Worm (Caenorhabditis elegans) whole organism, L1 larva: ENCODE data around the gene Y67D8B.1.

Experiments
- C04F5.9 ChIP-seq: sonication (generic microtip); optimal IDR thresholded peaks from 2 replicates; lab custom pipeline; 2016; ENCODE audit warnings: missing genetic modification characterization, missing compliant biosample characterization
- C16A3.4 ChIP-seq: fragments of 150-350 bp; optimal IDR thresholded peaks from 2 replicates; lab custom pipeline; 2014; ENCODE audit warnings: missing biosample characterization, missing genetic modification characterization
- aha-1 ChIP-seq: fragments of 150-350 bp; optimal IDR thresholded peaks from 2 replicates; lab custom pipeline; 2014; ENCODE audit warnings: missing biosample characterization, missing genetic modification characterization
- ama-1 ChIP-seq: fragments of 150-350 bp; optimal IDR thresholded peaks from 2 replicates; lab custom pipeline; 2014
- ceh-82 ChIP-seq, 3 experiments: fragments of 150-350 bp in 1 of 3; sonication (generic microtip) in 2 of 3; optimal IDR thresholded peaks; 2 replicates each; lab custom pipeline; 2014 to 2017; ENCODE audit warnings: missing biosample characterization in 3 of 3, missing genetic modification characterization in 3 of 3
- ceh-88 ChIP-seq: fragments of 200-800 bp; sonication (Bioruptor generic); IDR thresholded peaks from 2 replicates; pipeline ENCODE4 v1.3.6; 2022; ENCODE audit warnings: missing genetic modification characterization, missing compliant biosample characterization
- ceh-90 ChIP-seq: sonication (generic microtip); optimal IDR thresholded peaks from 2 replicates; lab custom pipeline; 2016; ENCODE audit warnings: missing genetic modification characterization, missing compliant biosample characterization
- ces-1 ChIP-seq: fragments of 150-350 bp; optimal IDR thresholded peaks from 2 replicates; lab custom pipeline; 2014; ENCODE audit warnings: missing biosample characterization, missing genetic modification reagents, missing genetic modification characterization
- dsc-1 ChIP-seq: sonication (generic microtip); optimal IDR thresholded peaks from 2 replicates; lab custom pipeline; 2016; ENCODE audit warnings: mild to moderate bottlenecking, missing genetic modification characterization, missing compliant biosample characterization
- efl-1 ChIP-seq, 4 experiments: fragments of 150-350 bp; optimal IDR thresholded peaks in 3 of 4; peaks in 1 of 4; 1 replicate in 1 of 4; 2 replicates in 3 of 4; lab custom pipeline; 2014; ENCODE audit warnings: missing biosample characterization in 2 of 4, missing genetic modification characterization in 2 of 4, missing genetic modification reagents in 2 of 4
- egl-13 ChIP-seq: sonication (generic microtip); optimal IDR thresholded peaks from 2 replicates; lab custom pipeline; 2016; ENCODE audit warnings: missing genotype, missing genetic modification reagents, missing genetic modification characterization, missing compliant biosample characterization
- fkh-10 ChIP-seq: sonication (generic microtip); optimal IDR thresholded peaks from 2 replicates; lab custom pipeline; 2017; ENCODE audit warnings: missing biosample characterization, missing genetic modification reagents, missing genetic modification characterization
- fkh-4 ChIP-seq: sonication (generic microtip); optimal IDR thresholded peaks from 2 replicates; lab custom pipeline; 2016; ENCODE audit warnings: missing compliant biosample characterization, missing genetic modification characterization, borderline replicate concordance
- fkh-8 ChIP-seq: sonication (generic microtip); optimal IDR thresholded peaks from 2 replicates; lab custom pipeline; 2016; ENCODE audit warnings: mild to moderate bottlenecking, missing genetic modification characterization, missing compliant biosample characterization
- hlh-17 ChIP-seq: fragments of 200-800 bp; sonication (Bioruptor generic); optimal IDR thresholded peaks from 2 replicates; lab custom pipeline; 2018; ENCODE audit warnings: missing genetic modification characterization, mild to moderate bottlenecking, missing compliant biosample characterization, moderate library complexity, borderline replicate concordance
- irx-1 ChIP-seq: sonication (generic microtip); optimal IDR thresholded peaks from 2 replicates; lab custom pipeline; 2016; ENCODE audit warnings: missing genetic modification characterization, missing compliant biosample characterization
- lin-14 ChIP-seq: fragments of 200-800 bp; sonication (Bioruptor generic); optimal IDR thresholded peaks from 2 replicates; lab custom pipeline; 2018; ENCODE audit warnings: mild to moderate bottlenecking, missing genetic modification characterization, moderate library complexity, missing compliant biosample characterization
- lir-3 ChIP-seq: sonication (generic microtip); optimal IDR thresholded peaks from 2 replicates; lab custom pipeline; 2016; ENCODE audit warnings: mild to moderate bottlenecking, missing genetic modification characterization, moderate library complexity, missing compliant biosample characterization; ENCODE audit not compliant: poor library complexity
- mdl-1 ChIP-seq, 2 experiments: fragments of 150-350 bp; optimal IDR thresholded peaks; 2 replicates each; lab custom pipeline; 2014 to 2017; ENCODE audit warnings: missing biosample characterization in 2 of 2, missing genetic modification characterization in 2 of 2, inconsistent platforms in 1 of 2
- nhr-19 ChIP-seq: fragments of 200-800 bp; sonication (Bioruptor generic); conservative IDR thresholded peaks from 2 replicates; pipeline ENCODE4 v1.3.6; 2022; ENCODE audit warnings: missing genetic modification characterization, missing compliant biosample characterization
- nhr-28 ChIP-seq: fragments of 150-350 bp; optimal IDR thresholded peaks from 2 replicates; lab custom pipeline; 2014; ENCODE audit warnings: missing biosample characterization, missing genetic modification characterization
- nhr-47 ChIP-seq: sonication (generic microtip); optimal IDR thresholded peaks from 2 replicates; lab custom pipeline; 2016; ENCODE audit warnings: mild to moderate bottlenecking, missing genetic modification characterization, moderate library complexity, missing compliant biosample characterization
- nhr-71 ChIP-seq: sonication (generic microtip); optimal IDR thresholded peaks from 2 replicates; lab custom pipeline; 2016; ENCODE audit warnings: mild to moderate bottlenecking, missing genetic modification characterization, moderate library complexity, missing compliant biosample characterization
- nhr-77 ChIP-seq: fragments of 150-350 bp; optimal IDR thresholded peaks from 2 replicates; lab custom pipeline; 2014; ENCODE audit warnings: missing biosample characterization, missing genetic modification characterization
- nhr-84 ChIP-seq: sonication (generic microtip); optimal IDR thresholded peaks from 2 replicates; lab custom pipeline; 2017; ENCODE audit warnings: missing biosample characterization, missing genetic modification characterization
- nhr-85 ChIP-seq: sonication (generic microtip); peaks from one replicate; lab custom pipeline; 2016; ENCODE audit warnings: missing genetic modification characterization, inconsistent platforms, missing compliant biosample characterization
- nhr-90 ChIP-seq: sonication (generic microtip); optimal IDR thresholded peaks from 2 replicates; lab custom pipeline; 2016; ENCODE audit warnings: mild to moderate bottlenecking, missing genetic modification characterization, missing compliant biosample characterization; ENCODE audit not compliant: poor library complexity
- pag-3 ChIP-seq: sonication (generic microtip); optimal IDR thresholded peaks from 2 replicates; lab custom pipeline; 2017; ENCODE audit warnings: missing genetic modification characterization, mild to moderate bottlenecking, missing compliant biosample characterization, antibody characterized with exemption, borderline replicate concordance; ENCODE audit not compliant: insufficient read depth
- pqm-1 ChIP-seq: sonication (generic microtip); optimal IDR thresholded peaks from 3 replicates; lab custom pipeline; 2017; ENCODE audit warnings: missing biosample characterization, missing genetic modification characterization
- rnt-1 ChIP-seq: sonication (generic microtip); optimal IDR thresholded peaks from 2 replicates; lab custom pipeline; 2016; ENCODE audit warnings: mild to moderate bottlenecking, missing genetic modification characterization, moderate library complexity, missing compliant biosample characterization
- snu-23 ChIP-seq: sonication (generic microtip); optimal IDR thresholded peaks from 2 replicates; lab custom pipeline; 2016; ENCODE audit warnings: missing genetic modification characterization, missing compliant biosample characterization
- sox-4 ChIP-seq: sonication (generic microtip); optimal IDR thresholded peaks from 2 replicates; lab custom pipeline; 2016; ENCODE audit warnings: missing genetic modification characterization, missing compliant biosample characterization
- sptf-1 ChIP-seq: fragments of 150-350 bp; optimal IDR thresholded peaks from 2 replicates; lab custom pipeline; 2014; ENCODE audit warnings: missing biosample characterization, missing genetic modification characterization
- swsn-7 ChIP-seq: sonication (generic microtip); optimal IDR thresholded peaks from 2 replicates; lab custom pipeline; 2016; ENCODE audit warnings: missing genetic modification characterization, missing compliant biosample characterization
- tbx-2 ChIP-seq: sonication (generic microtip); optimal IDR thresholded peaks from 2 replicates; lab custom pipeline; 2016; ENCODE audit warnings: missing genetic modification characterization, missing compliant biosample characterization
- tlp-1 ChIP-seq: fragments of 150-350 bp; optimal IDR thresholded peaks from 2 replicates; lab custom pipeline; 2014; ENCODE audit warnings: missing biosample characterization, missing genetic modification characterization
- unc-130 ChIP-seq: fragments of 150-350 bp; optimal IDR thresholded peaks from 2 replicates; lab custom pipeline; 2017; ENCODE audit warnings: missing biosample characterization, missing genetic modification characterization, inconsistent platforms
- unc-86 ChIP-seq: sonication (generic microtip); optimal IDR thresholded peaks from 2 replicates; lab custom pipeline; 2016; ENCODE audit warnings: missing genetic modification characterization, missing compliant biosample characterization
- unc-98 ChIP-seq: fragments of 200-800 bp; sonication (Bioruptor generic); IDR thresholded peaks from 2 replicates; pipeline ENCODE4 v1.3.6; 2022; ENCODE audit warnings: missing genetic modification characterization, missing compliant biosample characterization
- xbp-1 ChIP-seq: sonication (generic microtip); optimal IDR thresholded peaks from 2 replicates; lab custom pipeline; 2016; ENCODE audit warnings: missing genetic modification characterization, missing compliant biosample characterization
- ztf-11 ChIP-seq, 2 experiments: sonication (generic microtip); optimal IDR thresholded peaks; 2 replicates each; lab custom pipeline; 2016 to 2017; ENCODE audit warnings: missing genetic modification characterization in 2 of 2, missing biosample characterization in 1 of 2, missing compliant biosample characterization in 1 of 2

Gene Y67D8B.1

DNA sequence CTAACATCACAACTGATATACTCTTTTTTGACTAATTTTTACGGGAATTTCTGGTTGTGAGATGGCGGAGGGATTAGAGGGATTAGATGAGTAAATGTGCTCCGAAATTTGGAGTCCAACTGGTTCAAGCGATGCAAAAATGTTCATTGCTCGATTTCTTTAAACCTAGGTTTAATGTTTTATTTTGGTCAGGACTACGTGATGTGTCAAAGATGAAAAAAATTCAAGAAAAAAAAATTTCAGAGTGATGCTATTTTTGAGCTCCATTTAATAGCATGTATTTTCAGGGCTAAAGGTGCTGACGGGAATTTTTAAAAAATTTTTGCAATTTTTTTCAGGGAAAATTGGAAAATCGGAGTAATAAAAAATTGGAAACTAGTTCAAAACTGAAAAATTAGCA lies 24.0 kb upstream of the Y67D8B.1 start:
- TF ChIP-seq fkh-8 (peak; percentile 59), unc-86 (tag; lab: Kevin White, UChicago) (no peak)

ce11 chrIV:3191466-3191865 lies 19.1 kb upstream of the Y67D8B.1 start, which contains the start of gene Y67D8B.2:
Gene Y67D8B.2, minus strand, starts transcription at chrIV:3191566.
- TF ChIP-seq egl-13 (tag; lab: Kevin White, UChicago) (no peak), efl-1 (optimal IDR thresholded peaks at IDR 0.05; lab: Kevin White, UChicago) (no peak), efl-1 (GFP tag; optimal IDR thresholded peaks at IDR 0.05 in 1 of 2; lab: Kevin White, UChicago) (no peak), C16A3.4 (no peak), ceh-88 (GFP tag; lab: Robert Waterston, UW) (no peak), irx-1 (tag; lab: Kevin White, UChicago) (no peak), ama-1 (lab: Kevin White, UChicago) (no peak), ces-1 (GFP tag; lab: Kevin White, UChicago) (no peak), hlh-17 (GFP tag; lab: Kevin White, UChicago) (no peak), ceh-90 (tag; lab: Kevin White, UChicago) (no peak), nhr-85 (no peak)

DNA sequence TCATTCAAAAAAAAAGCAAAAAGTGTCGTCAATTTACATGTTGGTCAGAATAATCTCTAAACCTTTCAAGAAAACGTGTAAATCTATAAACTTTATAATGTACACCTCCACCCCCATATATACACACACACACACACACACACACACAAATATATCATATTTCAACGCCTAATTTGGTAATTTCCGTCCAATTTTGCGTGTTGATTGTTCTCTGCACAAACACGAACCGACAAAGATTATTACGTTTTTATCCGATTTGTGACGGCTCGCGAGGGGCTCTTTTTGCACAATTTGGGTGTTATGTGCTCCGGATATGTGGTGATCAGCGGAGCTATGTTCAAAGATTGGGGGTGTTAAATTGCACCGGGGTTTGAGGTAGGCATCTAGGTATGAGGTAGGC lies 10.5 kb upstream of the Y67D8B.1 start:
- no peak for TF ChIP-seq nhr-19 (GFP tag; lab: Robert Waterston, UW)
- no peak for TF ChIP-seq nhr-85
- no peak for TF ChIP-seq sptf-1 (tag; lab: Kevin White, UChicago)
- no peak for TF ChIP-seq nhr-28
- TF ChIP-seq xbp-1 (tag; lab: Kevin White, UChicago): no peak
- no peak for TF ChIP-seq C04F5.9 (tag; lab: Kevin White, UChicago)
- TF ChIP-seq aha-1 (tag; lab: Kevin White, UChicago): no peak
- no peak for TF ChIP-seq rnt-1 (tag; lab: Kevin White, UChicago)
- TF ChIP-seq nhr-47 (tag; lab: Kevin White, UChicago): no peak
- no peak for TF ChIP-seq nhr-84
- no peak for TF ChIP-seq lin-14 (GFP tag; lab: Kevin White, UChicago)
- no peak for TF ChIP-seq mdl-1 (tag; optimal IDR thresholded peaks at IDR 0.05; lab: Kevin White, UChicago)
- no peak for TF ChIP-seq unc-130 (tag; lab: Kevin White, UChicago)
- no peak for TF ChIP-seq tlp-1 (tag; lab: Kevin White, UChicago)
- TF ChIP-seq sox-4: no peak
- no peak for TF ChIP-seq lir-3 (tag; lab: Kevin White, UChicago)
- no peak for TF ChIP-seq pqm-1 (tag; lab: Kevin White, UChicago)
- no peak for TF ChIP-seq unc-98 (GFP tag; lab: Robert Waterston, UW)

DNA sequence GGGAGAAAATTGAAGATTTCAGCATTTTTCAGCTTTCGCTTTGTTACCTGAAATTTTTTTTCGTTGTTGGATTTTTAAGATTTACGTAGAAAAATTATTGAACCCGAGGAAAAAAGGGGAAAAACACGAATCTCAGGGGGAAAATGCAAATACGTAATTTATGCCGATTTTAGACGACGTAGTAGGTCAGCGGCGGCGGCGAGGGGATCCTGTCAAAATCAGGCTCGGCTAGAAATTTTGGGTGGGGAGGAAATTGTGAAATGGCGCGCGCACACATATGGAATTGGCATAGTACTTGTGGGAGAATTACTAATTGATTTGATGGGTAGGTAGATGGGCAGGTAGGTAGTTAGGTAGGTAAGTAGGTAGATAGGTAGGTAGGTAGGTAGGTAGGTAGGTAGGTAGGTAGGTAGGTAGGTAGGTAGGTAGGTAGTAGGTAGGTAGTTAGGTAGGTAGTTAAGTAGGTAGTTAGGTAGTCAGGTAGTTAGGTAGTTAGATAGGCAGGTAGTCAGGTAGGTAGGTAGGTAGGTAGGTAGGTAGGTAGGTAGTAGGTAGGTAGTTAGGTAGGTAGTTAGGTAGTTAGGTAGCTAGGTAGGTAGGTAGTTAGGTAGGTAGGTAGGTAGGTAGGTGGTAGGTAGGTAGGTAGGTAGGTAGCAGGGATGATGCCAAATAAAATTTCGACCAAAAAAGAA lies 3.8 kb upstream of the Y67D8B.1 start, which contains the start of gene nlp-81:
Gene nlp-81 (minus strand): TSS at position 51 of the 692 bp plus-strand sequence.
- no peak for TF ChIP-seq ceh-90 (tag; lab: Kevin White, UChicago)

DNA sequence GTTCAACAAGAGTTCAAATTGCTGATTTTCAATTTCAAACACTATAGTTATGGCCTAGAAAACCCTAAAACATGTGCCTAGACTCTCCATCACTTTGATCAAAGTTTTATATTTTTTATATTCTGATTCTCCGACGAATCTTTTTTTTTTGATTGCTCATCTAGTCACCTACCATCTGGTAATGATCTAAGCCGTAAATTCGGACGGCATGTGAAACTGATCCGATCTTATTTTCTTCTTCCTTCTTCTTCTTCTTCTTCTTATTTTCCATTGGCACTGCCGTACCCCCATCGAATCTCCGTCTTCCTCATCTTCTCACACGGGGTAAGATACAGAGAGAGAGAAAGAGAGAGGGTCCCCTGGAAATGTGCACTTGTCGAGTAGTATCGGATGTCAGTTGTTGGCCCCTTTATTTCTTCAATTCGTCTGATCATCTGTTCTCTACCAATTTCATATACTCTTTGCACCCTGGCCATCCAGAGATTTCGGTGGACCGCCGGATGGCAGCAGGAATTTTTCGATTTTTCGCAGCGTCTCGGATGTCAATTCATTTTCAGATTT lies 3.7 kb downstream of the Y67D8B.1 start:
- TF ChIP-seq ceh-90 (tag; lab: Kevin White, UChicago) (no peak), rnt-1 (tag; lab: Kevin White, UChicago) (peak; percentile 40), ztf-11 (tag; optimal IDR thresholded peaks at IDR 0.05; lab: Kevin White, UChicago) (no peak), xbp-1 (tag; lab: Kevin White, UChicago) (peak; percentile 7), snu-23 (GFP tag; lab: Kevin White, UChicago) (peak; percentile 44), nhr-90 (no peak), unc-98 (GFP tag; lab: Robert Waterston, UW) (no peak), ceh-82 (tag; optimal IDR thresholded peaks at IDR 0.05; lab: Kevin White, UChicago) (no peak), swsn-7 (tag; lab: Kevin White, UChicago) (peak; percentile 22), nhr-71 (tag; lab: Kevin White, UChicago) (peak; percentile 51), dsc-1 (tag; lab: Kevin White, UChicago) (peak; percentile 98), sptf-1 (tag; lab: Kevin White, UChicago) (no peak), mdl-1 (tag; optimal IDR thresholded peaks at IDR 0.05; lab: Kevin White, UChicago) (no peak), fkh-10 (GFP tag; lab: Kevin White, UChicago) (no peak), unc-130 (tag; lab: Kevin White, UChicago) (peak; percentile 29), fkh-8 (no peak), nhr-77 (tag; lab: Kevin White, UChicago) (no peak), ama-1 (lab: Kevin White, UChicago) (no peak), fkh-4 (peak; percentile 91), tbx-2 (tag; lab: Kevin White, UChicago) (peak; percentile 24), sox-4 (no peak), lin-14 (GFP tag; lab: Kevin White, UChicago) (peak; percentile 67), pag-3 (tag; lab: Kevin White, UChicago) (peak; percentile 97), nhr-47 (tag; lab: Kevin White, UChicago) (peak; percentile 3)
